Worm (Caenorhabditis elegans) whole organism, L2 larva: Measurements from ENCODE around the gene jud-4.

Experiments used
- dmd-4 ChIP-seq: sonication (generic microtip); optimal IDR thresholded peaks from 2 replicates; lab custom pipeline; 2017; ENCODE audit warnings: missing biosample characterization, missing genetic modification characterization
- elt-3 ChIP-seq: sonication (generic microtip); optimal IDR thresholded peaks from 2 replicates; lab custom pipeline; 2017; ENCODE audit warnings: missing biosample characterization, missing genetic modification characterization
- lin-13 ChIP-seq: fragments of 150-350 bp; optimal IDR thresholded peaks from 2 replicates; lab custom pipeline; 2014; ENCODE audit warnings: missing biosample characterization, missing genetic modification reagents, missing genetic modification characterization

jud-4 gene

ce11 chrX:15335636-15336035 lies 51.7 kb downstream of the jud-4 start:
- TF ChIP-seq elt-3 (tag; lab: Kevin White, UChicago) (no peak), lin-13 (GFP tag; lab: Kevin White, UChicago) (no peak), dmd-4 (tag; lab: Kevin White, UChicago) (no peak)
